Fruit fly (Drosophila melanogaster) whole organism, embryonic: ENCODE data around the gene Mo25.

ENCODE experiments used
- CG10274 ChIP-seq: fragments of 200-800 bp; sonication (Bioruptor generic); optimal IDR thresholded peaks from 3 replicates; lab custom pipeline; 2017; ENCODE audit warnings: missing biosample characterization, mild to moderate bottlenecking, missing genetic modification characterization
- CG10462 ChIP-seq: fragments of 200-800 bp; sonication (Bioruptor generic); optimal IDR thresholded peaks from 2 replicates; lab custom pipeline; 2016; ENCODE audit warnings: missing biosample characterization, missing genetic modification characterization
- CG10543 ChIP-seq: fragments of 200-800 bp; sonication (Bioruptor generic); optimal IDR thresholded peaks from 3 replicates; lab custom pipeline; 2017; ENCODE audit warnings: missing biosample characterization, mild to moderate bottlenecking, missing genetic modification characterization, moderate library complexity
- CG10959 ChIP-seq: fragments of 200-800 bp; sonication (Bioruptor generic); IDR thresholded peaks from 2 replicates; pipeline ENCODE4 v1.3.6; 2022; ENCODE audit warnings: missing biosample characterization, missing genetic modification characterization
- CG11695 ChIP-seq: fragments of 200-800 bp; sonication (Bioruptor generic); IDR thresholded peaks from 3 replicates; pipeline ENCODE4 v1.3.6; 2022; ENCODE audit warnings: missing biosample characterization, missing genetic modification characterization
- CG14860 ChIP-seq: fragments of 200-800 bp; sonication (Bioruptor generic); IDR thresholded peaks from 3 replicates; pipeline ENCODE4 v1.3.6; 2022; ENCODE audit warnings: missing biosample characterization, missing genetic modification characterization; ENCODE audit not compliant: partially characterized antibody
- CG15696 ChIP-seq: fragments of 200-800 bp; sonication (Bioruptor generic); optimal IDR thresholded peaks from 2 replicates; lab custom pipeline; 2019; ENCODE audit warnings: missing biosample characterization, mild to moderate bottlenecking, missing genetic modification characterization, moderate library complexity
- CG17802 ChIP-seq: fragments of 200-800 bp; sonication (Bioruptor generic); optimal IDR thresholded peaks from 2 replicates; lab custom pipeline; 2018; ENCODE audit warnings: missing biosample characterization, mild to moderate bottlenecking, missing genetic modification characterization, moderate library complexity
- CG1832 ChIP-seq: fragments of 200-800 bp; sonication (Bioruptor generic); optimal IDR thresholded peaks from 2 replicates; lab custom pipeline; 2017; ENCODE audit warnings: missing biosample characterization, mild to moderate bottlenecking, missing genetic modification characterization, inconsistent platforms
- CG2889 ChIP-seq: fragments of 200-800 bp; sonication (Bioruptor generic); IDR thresholded peaks from 3 replicates; pipeline ENCODE4 v1.3.6; 2022; ENCODE audit warnings: missing biosample characterization, missing genetic modification characterization
- CG30431 ChIP-seq: fragments of 200-800 bp; sonication (Bioruptor generic); optimal IDR thresholded peaks from 2 replicates; lab custom pipeline; 2017; ENCODE audit warnings: missing biosample characterization, missing genetic modification characterization
- CG31224 ChIP-seq: fragments of 200-800 bp; sonication (Bioruptor generic); IDR thresholded peaks from 2 replicates; pipeline ENCODE4 v1.3.6; 2022; ENCODE audit warnings: missing biosample characterization, missing genetic modification characterization
- CG31388 ChIP-seq: fragments of 200-800 bp; sonication (Bioruptor generic); optimal IDR thresholded peaks from 2 replicates; lab custom pipeline; 2016; ENCODE audit warnings: missing biosample characterization, missing genetic modification characterization
- CG3163 ChIP-seq: fragments of 200-800 bp; sonication (Bioruptor generic); optimal IDR thresholded peaks from 3 replicates; lab custom pipeline; 2016; ENCODE audit warnings: missing biosample characterization, missing genetic modification characterization
- CG33213 ChIP-seq: fragments of 200-800 bp; sonication (Bioruptor generic); optimal IDR thresholded peaks from 3 replicates; lab custom pipeline; 2016; ENCODE audit warnings: missing biosample characterization, missing genetic modification characterization
- CG4360 ChIP-seq: fragments of 200-800 bp; sonication (Bioruptor generic); IDR thresholded peaks from 2 replicates; pipeline ENCODE4 v1.3.6; 2022; ENCODE audit warnings: missing biosample characterization, missing genetic modification characterization
- CG4730 ChIP-seq: fragments of 200-800 bp; sonication (Bioruptor generic); IDR thresholded peaks from 2 replicates; pipeline ENCODE4 v1.3.6; 2022; ENCODE audit warnings: missing biosample characterization, missing genetic modification characterization
- CG6272 ChIP-seq: fragments of 200-800 bp; sonication (Bioruptor generic); IDR thresholded peaks from 2 replicates; pipeline ENCODE4 v1.3.6; 2022; ENCODE audit warnings: missing biosample characterization, missing genetic modification characterization
- CG6854 ChIP-seq: fragments of 200-800 bp; sonication (Bioruptor generic); optimal IDR thresholded peaks from 3 replicates; lab custom pipeline; 2017; ENCODE audit warnings: missing biosample characterization, mild to moderate bottlenecking, missing genetic modification characterization
- CG7372 ChIP-seq: fragments of 200-800 bp; sonication (Bioruptor generic); IDR thresholded peaks from 2 replicates; pipeline ENCODE4 v1.3.6; 2022; ENCODE audit warnings: missing biosample characterization, missing genetic modification characterization
- CTCF ChIP-seq: fragments of 200-800 bp; sonication (Bioruptor generic); optimal IDR thresholded peaks from 2 replicates; lab custom pipeline; 2017; ENCODE audit warnings: missing biosample characterization, mild to moderate bottlenecking, missing genetic modification characterization, moderate library complexity
- D19A ChIP-seq: fragments of 200-800 bp; optimal IDR thresholded peaks from 3 replicates; lab custom pipeline; 2019; ENCODE audit warnings: missing biosample characterization, mild to moderate bottlenecking, missing genetic modification characterization, moderate library complexity
- Doc2 ChIP-seq: fragments of 200-800 bp; sonication (Bioruptor generic); IDR thresholded peaks from 2 replicates; pipeline ENCODE4 v1.3.6; 2022; ENCODE audit warnings: missing biosample characterization, missing genetic modification characterization
- Eip74EF ChIP-seq, 2 experiments: fragments of 200-800 bp in 1 of 2; fragments of >200 bp in 1 of 2; sonication (Bioruptor generic) in 1 of 2; optimal IDR thresholded peaks; 2 replicates each; lab custom pipeline; 2017 to 2019; ENCODE audit warnings: missing biosample characterization in 2 of 2, missing genetic modification characterization in 2 of 2, mild to moderate bottlenecking in 1 of 2, moderate library complexity in 1 of 2
- HLH54F ChIP-seq: fragments of 200-800 bp; sonication (Bioruptor generic); optimal IDR thresholded peaks from 3 replicates; lab custom pipeline; 2016; ENCODE audit warnings: missing biosample characterization, missing genetic modification characterization
- Mad ChIP-seq: fragments of 200-800 bp; sonication (Bioruptor generic); optimal IDR thresholded peaks from 2 replicates; lab custom pipeline; 2016; ENCODE audit warnings: missing biosample characterization, missing genetic modification characterization
- Mes4 ChIP-seq: fragments of 200-800 bp; sonication (Bioruptor generic); optimal IDR thresholded peaks from 2 replicates; lab custom pipeline; 2016; ENCODE audit warnings: missing biosample characterization, missing genetic modification characterization
- Side ChIP-seq: fragments of 200-800 bp; sonication (Bioruptor generic); optimal IDR thresholded peaks from 2 replicates; lab custom pipeline; 2016; ENCODE audit warnings: missing biosample characterization, missing genetic modification characterization
- TFAM ChIP-seq: fragments of 200-800 bp; sonication (Bioruptor generic); optimal IDR thresholded peaks from 2 replicates; lab custom pipeline; 2017; ENCODE audit warnings: missing biosample characterization, missing genetic modification characterization, inconsistent platforms
- Xrp1 ChIP-seq: fragments of 200-800 bp; sonication (Bioruptor generic); IDR thresholded peaks from 2 replicates; pipeline ENCODE4 v1.3.6; 2022; ENCODE audit warnings: missing biosample characterization, missing genetic modification characterization
- YL-1 ChIP-seq: fragments of 200-800 bp; sonication (Bioruptor generic); optimal IDR thresholded peaks from 3 replicates; lab custom pipeline; 2017; ENCODE audit warnings: missing biosample characterization, mild to moderate bottlenecking, missing genetic modification characterization
- al ChIP-seq: fragments of 200-800 bp; sonication (Bioruptor generic); IDR thresholded peaks from 2 replicates; pipeline ENCODE4 v1.3.6; 2022; ENCODE audit warnings: missing biosample characterization, missing genetic modification characterization
- ap ChIP-seq: fragments of 200-800 bp; sonication (Bioruptor generic); IDR thresholded peaks from 2 replicates; pipeline ENCODE4 v1.3.6; 2022; ENCODE audit warnings: missing biosample characterization, missing genetic modification characterization
- bab2 ChIP-seq: fragments of 200-800 bp; sonication (Bioruptor generic); optimal IDR thresholded peaks from 2 replicates; lab custom pipeline; 2016; ENCODE audit warnings: missing biosample characterization, missing genetic modification characterization
- bsh ChIP-seq, 2 experiments: fragments of 200-800 bp; sonication (Bioruptor generic); optimal IDR thresholded peaks; 2 replicates each; lab custom pipeline; 2017 to 2018; ENCODE audit warnings: mild to moderate bottlenecking in 2 of 2, missing biosample characterization in 2 of 2, missing genetic modification characterization in 2 of 2, moderate library complexity in 1 of 2
- caup ChIP-seq: fragments of 200-800 bp; sonication (Bioruptor generic); optimal IDR thresholded peaks from 3 replicates; lab custom pipeline; 2017; ENCODE audit warnings: missing biosample characterization, mild to moderate bottlenecking, missing genetic modification characterization, moderate library complexity; ENCODE audit not compliant: severe bottlenecking
- corto ChIP-seq: fragments of 200-800 bp; sonication (Bioruptor generic); optimal IDR thresholded peaks from 2 replicates; lab custom pipeline; 2016; ENCODE audit warnings: missing biosample characterization, mild to moderate bottlenecking, missing genetic modification characterization, moderate library complexity
- fd3F ChIP-seq: fragments of 200-800 bp; sonication (Bioruptor generic); optimal IDR thresholded peaks from 2 replicates; lab custom pipeline; 2018; ENCODE audit warnings: missing biosample characterization, mild to moderate bottlenecking, missing genetic modification characterization, moderate library complexity
- ftz-f1 ChIP-seq: fragments of 200-800 bp; sonication (Bioruptor generic); optimal IDR thresholded peaks from 2 replicates; lab custom pipeline; 2016; ENCODE audit warnings: missing biosample characterization, missing genetic modification characterization
- grn ChIP-seq: fragments of 200-800 bp; sonication (Bioruptor generic); optimal IDR thresholded peaks from 3 replicates; lab custom pipeline; 2017; ENCODE audit warnings: missing biosample characterization, missing genetic modification characterization
- gt ChIP-seq: fragments of 200-800 bp; sonication (Bioruptor generic); IDR thresholded peaks from 2 replicates; pipeline ENCODE4 v1.3.6; 2022; ENCODE audit warnings: missing biosample characterization, missing genetic modification characterization
- kay ChIP-seq: fragments of 200-800 bp; sonication (Bioruptor generic); optimal IDR thresholded peaks from 2 replicates; lab custom pipeline; 2016; ENCODE audit warnings: missing biosample characterization, missing genetic modification characterization
- luna ChIP-seq: fragments of 200-800 bp; sonication (Bioruptor generic); optimal IDR thresholded peaks from 2 replicates; lab custom pipeline; 2016; ENCODE audit warnings: missing biosample characterization, missing genetic modification characterization
- oc ChIP-seq: fragments of 200-800 bp; sonication (Bioruptor generic); optimal IDR thresholded peaks from 2 replicates; lab custom pipeline; 2018; ENCODE audit warnings: missing biosample characterization, mild to moderate bottlenecking, missing genetic modification characterization, moderate library complexity
- p53 ChIP-seq: fragments of 200-800 bp; sonication (Bioruptor generic); optimal IDR thresholded peaks from 2 replicates; lab custom pipeline; 2016; ENCODE audit warnings: missing biosample characterization, missing genetic modification characterization
- pita ChIP-seq: fragments of 200-800 bp; sonication (Bioruptor generic); optimal IDR thresholded peaks from 2 replicates; lab custom pipeline; 2017; ENCODE audit warnings: missing biosample characterization, mild to moderate bottlenecking, missing genetic modification characterization
- psq ChIP-seq: fragments of 200-800 bp; sonication (Bioruptor generic); optimal IDR thresholded peaks from 2 replicates; lab custom pipeline; 2017; ENCODE audit warnings: missing biosample characterization, missing genetic modification characterization
- run ChIP-seq: fragments of 200-800 bp; sonication (Bioruptor generic); optimal IDR thresholded peaks from 3 replicates; lab custom pipeline; 2018; ENCODE audit warnings: missing biosample characterization, mild to moderate bottlenecking, missing genetic modification characterization
- sug ChIP-seq: fragments of 200-800 bp; optimal IDR thresholded peaks from 2 replicates; lab custom pipeline; 2019; ENCODE audit warnings: missing biosample characterization, mild to moderate bottlenecking, missing genetic modification characterization, moderate library complexity

Gene Mo25

DNA sequence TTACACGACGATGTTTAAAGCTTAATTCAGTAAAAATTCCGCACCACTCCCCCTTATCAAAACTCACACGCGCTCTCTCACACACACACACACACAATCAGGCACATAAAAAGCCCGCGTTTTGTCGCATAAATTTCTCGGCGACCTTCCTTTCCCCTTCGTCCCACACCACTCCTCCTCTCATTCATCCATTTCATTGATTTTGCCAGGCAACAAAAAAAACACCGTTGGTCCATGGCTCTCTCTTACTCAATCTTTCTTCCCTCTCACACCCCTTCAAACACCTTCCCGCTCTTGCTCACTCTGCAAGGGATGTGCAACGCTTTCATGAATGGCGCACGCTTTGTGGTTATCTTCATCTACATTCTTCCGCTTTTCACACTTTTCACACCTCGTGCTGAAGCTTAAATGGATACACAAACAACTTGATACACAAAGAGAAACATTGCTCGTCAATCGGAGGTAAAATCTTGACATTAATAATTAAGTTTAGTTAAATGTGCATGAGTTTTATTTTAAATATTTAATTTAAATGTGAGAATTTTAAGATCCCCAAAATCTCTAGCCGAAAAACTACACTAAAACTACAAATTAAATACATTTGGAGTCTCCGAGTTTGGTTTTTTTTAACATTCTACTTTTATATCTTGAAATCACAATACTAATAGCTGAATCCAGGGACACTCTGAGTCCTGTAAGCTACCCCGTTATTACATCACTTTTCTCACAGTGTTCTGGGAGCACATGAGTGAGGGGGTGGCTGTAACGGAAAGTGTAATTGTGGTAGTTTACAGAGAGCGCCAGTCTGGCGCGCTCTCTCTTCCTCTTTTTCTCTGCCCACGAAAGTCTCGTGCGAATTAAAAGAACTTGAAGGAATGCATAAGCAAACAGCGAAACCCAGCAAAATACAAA lies 44.9 kb upstream of the Mo25 start (continued):
- TF ChIP-seq CG14860 (GFP tag; lab: Robert Waterston, UW) (no peak), CG4730 (GFP tag; lab: Robert Waterston, UW) (peak; percentile 90), CG7372 (peak; percentile 94), CG10462 (peak; percentile 91), corto (peak; percentile 86), CG10274 (GFP tag; lab: Kevin White, UChicago) (peak; percentile 90), D19A (tag; lab: Kevin White, UChicago) (peak; percentile 95), caup (peak; percentile 97), bab2 (GFP tag; lab: Kevin White, UChicago) (peak; percentile 95), gt (GFP tag; lab: Robert Waterston, UW) (peak; percentile 93), CG31224 (GFP tag; lab: Robert Waterston, UW) (peak; percentile 92), al (peak; percentile 86), CG2889 (peak; percentile 93), CG6272 (GFP tag; lab: Robert Waterston, UW) (peak; percentile 85), CG6854 (peak; percentile 95), pita (no peak), CG10543 (GFP tag; lab: Kevin White, UChicago) (peak; percentile 96), oc (tag; lab: Kevin White, UChicago) (peak; percentile 93), bsh (GFP tag; optimal IDR thresholded peaks at IDR 0.05; lab: Kevin White, UChicago) (peak; percentile 95 to 97), TFAM (GFP tag; lab: Kevin White, UChicago) (peak; percentile 85), YL-1 (peak; percentile 79), grn (GFP tag; lab: Kevin White, UChicago) (peak; percentile 74), psq (GFP tag; lab: Kevin White, UChicago) (peak; percentile 76), Eip74EF (GFP tag; optimal IDR thresholded peaks at IDR 0.05; lab: Kevin White, UChicago) (peak in 1 of 2 experiments; percentile 98), CG3163 (GFP tag; lab: Kevin White, UChicago) (peak; percentile 55), HLH54F (GFP tag; lab: Kevin White, UChicago) (peak; percentile 90), Side (GFP tag; lab: Kevin White, UChicago) (peak; percentile 81), CTCF (GFP tag; lab: Kevin White, UChicago) (peak; percentile 73), Mad (GFP tag; lab: Kevin White, UChicago) (peak; percentile 90), Doc2 (GFP tag; lab: Robert Waterston, UW) (peak; percentile 82), kay (GFP tag; lab: Kevin White, UChicago) (peak; percentile 86), luna (GFP tag; lab: Kevin White, UChicago) (peak; percentile 73), CG1832 (GFP tag; lab: Kevin White, UChicago) (peak; percentile 48), CG4360 (GFP tag; lab: Robert Waterston, UW) (peak; percentile 77), ap (GFP tag; lab: Robert Waterston, UW) (peak; percentile 90), CG31388 (GFP tag; lab: Kevin White, UChicago) (peak; percentile 91), CG11695 (GFP tag; lab: Robert Waterston, UW) (peak; percentile 94), CG15696 (tag; lab: Kevin White, UChicago) (peak; percentile 83), ftz-f1 (GFP tag; lab: Kevin White, UChicago) (peak; percentile 54), Mes4 (peak; percentile 77), CG17802 (tag; lab: Kevin White, UChicago) (peak; percentile 85), CG30431 (GFP tag; lab: Kevin White, UChicago) (peak; percentile 95), run (tag; lab: Kevin White, UChicago) (peak; percentile 95), CG10959 (GFP tag; lab: Robert Waterston, UW) (peak; percentile 84), CG33213 (GFP tag; lab: Kevin White, UChicago) (peak; percentile 88), p53 (GFP tag; lab: Kevin White, UChicago) (peak; percentile 85), Xrp1 (GFP tag; lab: Robert Waterston, UW) (peak; percentile 96), sug (tag; lab: Kevin White, UChicago) (peak; percentile 88), fd3F (peak; percentile 94)
